Fruit fly (Drosophila melanogaster) whole organism, embryonic: ENCODE data around the gene CG11089.

ENCODE experiments used
- ATbp ChIP-seq: fragments of 200-800 bp; sonication (Bioruptor generic); optimal IDR thresholded peaks from 2 replicates; lab custom pipeline; 2017; ENCODE audit warnings: missing biosample characterization, mild to moderate bottlenecking, missing genetic modification characterization, missing genetic modification reagents
- Ada2b ChIP-seq: fragments of 200-800 bp; sonication (Bioruptor generic); IDR thresholded peaks from 2 replicates; pipeline ENCODE4 v1.3.6; 2022; ENCODE audit warnings: missing biosample characterization, missing genetic modification characterization
- Asciz ChIP-seq: fragments of 200-800 bp; sonication (Bioruptor generic); optimal IDR thresholded peaks from 2 replicates; lab custom pipeline; 2017; ENCODE audit warnings: missing biosample characterization, mild to moderate bottlenecking, missing genetic modification characterization, missing genetic modification reagents
- CG10979 ChIP-seq: fragments of 200-800 bp; sonication (Bioruptor generic); optimal IDR thresholded peaks from 2 replicates; lab custom pipeline; 2018; ENCODE audit warnings: missing biosample characterization, mild to moderate bottlenecking, missing genetic modification characterization, moderate library complexity
- CG1233 ChIP-seq: fragments of 200-800 bp; sonication (Bioruptor generic); optimal IDR thresholded peaks from 4 replicates; lab custom pipeline; 2018; ENCODE audit warnings: missing biosample characterization, mild to moderate bottlenecking, missing genetic modification characterization
- CG13287 ChIP-seq: fragments of 200-800 bp; sonication (Bioruptor generic); IDR thresholded peaks from 2 replicates; pipeline ENCODE4 v1.3.6; 2022; ENCODE audit warnings: missing biosample characterization, missing genetic modification characterization; ENCODE audit not compliant: partially characterized antibody
- CG14014 ChIP-seq: fragments of 200-800 bp; sonication (Bioruptor generic); IDR thresholded peaks from 2 replicates; pipeline ENCODE4 v1.3.6; 2022; ENCODE audit warnings: missing biosample characterization, missing genetic modification characterization
- CG15696 ChIP-seq: fragments of 200-800 bp; sonication (Bioruptor generic); optimal IDR thresholded peaks from 2 replicates; lab custom pipeline; 2019; ENCODE audit warnings: missing biosample characterization, mild to moderate bottlenecking, missing genetic modification characterization, moderate library complexity
- CG17359 ChIP-seq: fragments of 200-800 bp; sonication (Bioruptor generic); optimal IDR thresholded peaks from 3 replicates; lab custom pipeline; 2018; ENCODE audit warnings: missing biosample characterization, mild to moderate bottlenecking, missing genetic modification characterization, moderate library complexity
- CG17568 ChIP-seq: fragments of 200-800 bp; sonication (Bioruptor generic); optimal IDR thresholded peaks from 2 replicates; lab custom pipeline; 2018; ENCODE audit warnings: missing biosample characterization, mild to moderate bottlenecking, missing genetic modification characterization, moderate library complexity
- CG18011 ChIP-seq: fragments of 200-800 bp; sonication (Bioruptor generic); optimal IDR thresholded peaks from 2 replicates; lab custom pipeline; 2017; ENCODE audit warnings: missing biosample characterization, missing genetic modification characterization, mild to moderate bottlenecking, moderate library complexity, missing genotype
- CG2875 ChIP-seq: fragments of 200-800 bp; sonication (Bioruptor generic); optimal IDR thresholded peaks from 2 replicates; lab custom pipeline; 2017; ENCODE audit warnings: missing biosample characterization, mild to moderate bottlenecking, missing genetic modification characterization, missing genetic modification reagents
- CG31388 ChIP-seq: fragments of 200-800 bp; sonication (Bioruptor generic); optimal IDR thresholded peaks from 2 replicates; lab custom pipeline; 2016; ENCODE audit warnings: missing biosample characterization, missing genetic modification characterization
- CG3163 ChIP-seq: fragments of 200-800 bp; sonication (Bioruptor generic); optimal IDR thresholded peaks from 3 replicates; lab custom pipeline; 2016; ENCODE audit warnings: missing biosample characterization, missing genetic modification characterization
- CG7987 ChIP-seq: fragments of 200-800 bp; sonication (Bioruptor generic); optimal IDR thresholded peaks from 2 replicates; lab custom pipeline; 2018; ENCODE audit warnings: missing biosample characterization, mild to moderate bottlenecking, missing genetic modification characterization, moderate library complexity
- Chrac-16 ChIP-seq: fragments of 200-800 bp; sonication (Bioruptor generic); optimal IDR thresholded peaks from 3 replicates; lab custom pipeline; 2016; ENCODE audit warnings: missing biosample characterization, missing genetic modification characterization
- Dip3 ChIP-seq: fragments of 200-800 bp; sonication (Bioruptor generic); optimal IDR thresholded peaks from 3 replicates; lab custom pipeline; 2016; ENCODE audit warnings: missing biosample characterization, missing genetic modification characterization
- Doc2 ChIP-seq: fragments of 200-800 bp; sonication (Bioruptor generic); IDR thresholded peaks from 2 replicates; pipeline ENCODE4 v1.3.6; 2022; ENCODE audit warnings: missing biosample characterization, missing genetic modification characterization
- E2f2 ChIP-seq: fragments of 200-800 bp; sonication (Bioruptor generic); IDR thresholded peaks from 2 replicates; pipeline ENCODE4 v1.3.6; 2022; ENCODE audit warnings: missing biosample characterization, missing genetic modification characterization
- H2.0 ChIP-seq: fragments of 200-800 bp; sonication (Bioruptor generic); IDR thresholded peaks from 2 replicates; pipeline ENCODE4 v1.3.6; 2022; ENCODE audit warnings: missing biosample characterization, missing genetic modification characterization
- Hand ChIP-seq: fragments of 200-800 bp; sonication (Bioruptor generic); optimal IDR thresholded peaks from 2 replicates; lab custom pipeline; 2017; ENCODE audit warnings: mild to moderate bottlenecking, missing biosample characterization, missing genetic modification reagents, missing genetic modification characterization
- Hmx ChIP-seq: fragments of 200-800 bp; sonication (Bioruptor generic); optimal IDR thresholded peaks from 2 replicates; lab custom pipeline; 2016; ENCODE audit warnings: missing biosample characterization, missing genetic modification characterization
- Hr51 ChIP-seq, 2 experiments: fragments of 200-800 bp; sonication (Bioruptor generic); optimal IDR thresholded peaks; 2 replicates in 1 of 2; 3 replicates in 1 of 2; lab custom pipeline; 2016 to 2018; ENCODE audit warnings: missing biosample characterization in 2 of 2, missing genetic modification characterization in 2 of 2, mild to moderate bottlenecking in 1 of 2, moderate library complexity in 1 of 2
- MESR4 ChIP-seq: fragments of 200-800 bp; sonication (Bioruptor generic); optimal IDR thresholded peaks from 2 replicates; lab custom pipeline; 2018; ENCODE audit warnings: missing biosample characterization, mild to moderate bottlenecking, missing genetic modification characterization, moderate library complexity
- Pdp1 ChIP-seq, 2 experiments: fragments of 200-800 bp; sonication (Bioruptor generic); optimal IDR thresholded peaks; 3 replicates each; lab custom pipeline; 2016; ENCODE audit warnings: missing biosample characterization in 2 of 2, missing genetic modification characterization in 2 of 2, mild to moderate bottlenecking in 1 of 2, moderate library complexity in 1 of 2
- Spps ChIP-seq: fragments of 200-800 bp; sonication (Bioruptor generic); optimal IDR thresholded peaks from 2 replicates; lab custom pipeline; 2018; ENCODE audit warnings: missing biosample characterization, mild to moderate bottlenecking, missing genetic modification characterization
- Tbp ChIP-seq: fragments of >200 bp; optimal IDR thresholded peaks from 2 replicates; lab custom pipeline; 2018; ENCODE audit warnings: missing biosample characterization, missing genetic modification characterization
- abd-A ChIP-seq: fragments of 200-800 bp; sonication (Bioruptor generic); optimal IDR thresholded peaks from 3 replicates; lab custom pipeline; 2019; ENCODE audit warnings: missing biosample characterization, mild to moderate bottlenecking, missing genetic modification characterization, moderate library complexity
- ato ChIP-seq: fragments of 200-800 bp; sonication (Bioruptor generic); IDR thresholded peaks from 2 replicates; pipeline ENCODE4 v1.3.6; 2022; ENCODE audit warnings: missing biosample characterization, missing genetic modification characterization; ENCODE audit not compliant: partially characterized antibody
- bsh ChIP-seq, 2 experiments: fragments of 200-800 bp; sonication (Bioruptor generic); optimal IDR thresholded peaks; 2 replicates each; lab custom pipeline; 2017 to 2018; ENCODE audit warnings: mild to moderate bottlenecking in 2 of 2, missing biosample characterization in 2 of 2, missing genetic modification characterization in 2 of 2, moderate library complexity in 1 of 2
- cad ChIP-seq: fragments of >200 bp; optimal IDR thresholded peaks from 2 replicates; lab custom pipeline; 2017; ENCODE audit warnings: missing biosample characterization, missing genetic modification characterization
- corto ChIP-seq: fragments of 200-800 bp; sonication (Bioruptor generic); optimal IDR thresholded peaks from 2 replicates; lab custom pipeline; 2016; ENCODE audit warnings: missing biosample characterization, mild to moderate bottlenecking, missing genetic modification characterization, moderate library complexity
- disco-r ChIP-seq: fragments of 200-800 bp; sonication (Bioruptor generic); optimal IDR thresholded peaks from 2 replicates; lab custom pipeline; 2016; ENCODE audit warnings: missing biosample characterization, missing genetic modification characterization
- gem ChIP-seq: fragments of 200-800 bp; sonication (Bioruptor generic); optimal IDR thresholded peaks from 2 replicates; lab custom pipeline; 2019; ENCODE audit warnings: missing biosample characterization, mild to moderate bottlenecking, missing genetic modification characterization, moderate library complexity
- ken ChIP-seq: fragments of 200-800 bp; sonication (Bioruptor generic); IDR thresholded peaks from 3 replicates; pipeline ENCODE4 v1.3.6; 2022; ENCODE audit warnings: missing biosample characterization, missing genetic modification characterization
- lola ChIP-seq, 3 experiments: fragments of >200 bp in 2 of 3; fragments of 200-800 bp in 1 of 3; sonication (Bioruptor generic) in 1 of 3; optimal IDR thresholded peaks; 2 replicates each; lab custom pipeline; 2017 to 2019; ENCODE audit warnings: missing biosample characterization in 3 of 3, missing genetic modification characterization in 3 of 3, mild to moderate bottlenecking in 1 of 3, moderate library complexity in 1 of 3
- mld ChIP-seq: fragments of 200-800 bp; sonication (Bioruptor generic); IDR thresholded peaks from 3 replicates; pipeline ENCODE4 v1.3.6; 2022; ENCODE audit warnings: missing biosample characterization, missing genetic modification characterization; ENCODE audit not compliant: partially characterized antibody
- nom ChIP-seq: fragments of 200-800 bp; sonication (Bioruptor generic); optimal IDR thresholded peaks from 2 replicates; lab custom pipeline; 2017; ENCODE audit warnings: missing biosample characterization, missing genetic modification characterization, mild to moderate bottlenecking, moderate library complexity, missing genetic modification reagents
- sim ChIP-seq: fragments of 200-800 bp; sonication (Bioruptor generic); IDR thresholded peaks from 2 replicates; pipeline ENCODE4 v1.3.6; 2022; ENCODE audit warnings: missing biosample characterization, missing genetic modification characterization
- slbo ChIP-seq: fragments of 200-800 bp; sonication (Bioruptor generic); IDR thresholded peaks from 2 replicates; pipeline ENCODE4 v1.3.6; 2022; ENCODE audit warnings: missing biosample characterization, missing genetic modification characterization
- slp2 ChIP-seq: fragments of 200-800 bp; sonication (Bioruptor generic); optimal IDR thresholded peaks from 2 replicates; lab custom pipeline; 2016; ENCODE audit warnings: missing biosample characterization, missing genetic modification characterization
- so ChIP-seq: fragments of 200-800 bp; sonication (Bioruptor generic); IDR thresholded peaks from 3 replicates; pipeline ENCODE4 v1.3.6; 2022; ENCODE audit warnings: missing biosample characterization, missing genetic modification characterization
- sqz ChIP-seq: fragments of 200-800 bp; sonication (Bioruptor generic); optimal IDR thresholded peaks from 3 replicates; lab custom pipeline; 2018; ENCODE audit warnings: missing biosample characterization, mild to moderate bottlenecking, missing genetic modification characterization
- toy ChIP-seq: fragments of 200-800 bp; sonication (Bioruptor generic); IDR thresholded peaks from 2 replicates; pipeline ENCODE4 v1.3.6; 2022; ENCODE audit warnings: missing biosample characterization, missing genetic modification characterization
- trh ChIP-seq: fragments of 200-800 bp; sonication (Bioruptor generic); optimal IDR thresholded peaks from 2 replicates; lab custom pipeline; 2016; ENCODE audit warnings: missing biosample characterization, missing genetic modification characterization
- ttk ChIP-seq: fragments of 200-800 bp; sonication (Bioruptor generic); IDR thresholded peaks from 2 replicates; pipeline ENCODE4 v2.1.2; 2022; ENCODE audit warnings: missing biosample characterization, missing genetic modification characterization
- zfh2 ChIP-seq: fragments of 200-800 bp; sonication (Bioruptor generic); optimal IDR thresholded peaks from 2 replicates; lab custom pipeline; 2016; ENCODE audit warnings: missing biosample characterization, missing genetic modification characterization

Gene CG11089

dm6 chr3R:24875939-24876842 lies 654 bp upstream of the CG11089 start, which contains the start of gene CG3744 (continued):
- TF ChIP-seq Hr51 (GFP tag; optimal IDR thresholded peaks at IDR 0.05; lab: Kevin White, UChicago) (peak; percentile 79 to 87), so (GFP tag; lab: Robert Waterston, UW) (peak; percentile 94), Pdp1 (GFP tag; optimal IDR thresholded peaks at IDR 0.05; lab: Kevin White, UChicago) (peak; percentile 75 to 77), sqz (GFP tag; lab: Kevin White, UChicago) (no peak), Doc2 (GFP tag; lab: Robert Waterston, UW) (peak; percentile 46), CG1233 (GFP tag; lab: Kevin White, UChicago) (peak; percentile 91), corto (GFP tag; lab: Kevin White, UChicago) (peak; percentile 44), Ada2b (GFP tag; lab: Robert Waterston, UW) (peak; percentile 93), ato (GFP tag; lab: Robert Waterston, UW) (peak; percentile 77), CG2875 (GFP tag; lab: Kevin White, UChicago) (peak; percentile 74), nom (GFP tag; lab: Kevin White, UChicago) (no peak), ttk (GFP tag; lab: Robert Waterston, UW) (peak; percentile 89), Chrac-16 (peak; percentile 86), Asciz (GFP tag; lab: Kevin White, UChicago) (no peak), toy (GFP tag; lab: Robert Waterston, UW) (peak; percentile 83), zfh2 (GFP tag; lab: Kevin White, UChicago) (peak; percentile 89), lola (GFP tag; optimal IDR thresholded peaks at IDR 0.05; lab: Kevin White, UChicago) (peak in 1 of 3 experiments; percentile 88), slp2 (GFP tag; lab: Kevin White, UChicago) (peak; percentile 33), disco-r (no peak), trh (peak; percentile 76), CG10979 (tag; lab: Kevin White, UChicago) (peak; percentile 84), gem (tag; lab: Kevin White, UChicago) (peak; percentile 95), slbo (GFP tag; lab: Robert Waterston, UW) (peak; percentile 99), H2.0 (peak; percentile 94), CG14014 (peak; percentile 95), Hmx (GFP tag; lab: Kevin White, UChicago) (no peak), E2f2 (GFP tag; lab: Robert Waterston, UW) (no peak), CG18011 (GFP tag; lab: Kevin White, UChicago) (peak; percentile 73), ATbp (GFP tag; lab: Kevin White, UChicago) (no peak), mld (peak; percentile 84), CG17568 (GFP tag; lab: Kevin White, UChicago) (no peak), CG3163 (GFP tag; lab: Kevin White, UChicago) (peak; percentile 27), Tbp (GFP tag; lab: Kevin White, UChicago) (no peak), Spps (peak; percentile 54), Hand (peak; percentile 68), CG31388 (GFP tag; lab: Kevin White, UChicago) (peak; percentile 28), CG17359 (tag; lab: Kevin White, UChicago) (peak; percentile 90), ken (GFP tag; lab: Robert Waterston, UW) (peak; percentile 97), abd-A (tag; lab: Kevin White, UChicago) (no peak), CG15696 (tag; lab: Kevin White, UChicago) (peak; percentile 91), cad (GFP tag; lab: Kevin White, UChicago) (no peak), bsh (GFP tag; optimal IDR thresholded peaks at IDR 0.05; lab: Kevin White, UChicago) (peak; percentile 7 to 86), Dip3 (GFP tag; lab: Kevin White, UChicago) (peak; percentile 72), CG7987 (peak; percentile 52), sim (GFP tag; lab: Robert Waterston, UW) (peak; percentile 49; the same call in 1 of the 2 replicates), MESR4 (GFP tag; lab: Kevin White, UChicago) (peak; percentile 60), CG13287 (GFP tag; lab: Robert Waterston, UW) (peak; percentile 96)
